Worm (Caenorhabditis elegans) whole organism, L1 larva: ENCODE results near the gene C31B8.1.
A peak's percentile ranks its signal among the peaks of the same experiment; 100 is the strongest.
"Not testable (repeated sequence)": the region's sequence is repeated elsewhere in the genome, so short reads cannot be mapped to it uniquely, and the experiment has no call there.

Experiments used
- C16A3.4 ChIP-seq: fragments of 150-350 bp; optimal IDR thresholded peaks from 2 replicates; lab custom pipeline; 2014; ENCODE audit warnings: missing biosample characterization, missing genetic modification characterization
- C34B4.2 ChIP-seq: sonication (generic microtip); optimal IDR thresholded peaks from 2 replicates; lab custom pipeline; 2017; ENCODE audit warnings: mild to moderate bottlenecking, missing genetic modification characterization, missing compliant biosample characterization
- aha-1 ChIP-seq: fragments of 150-350 bp; optimal IDR thresholded peaks from 2 replicates; lab custom pipeline; 2014; ENCODE audit warnings: missing biosample characterization, missing genetic modification characterization
- ama-1 ChIP-seq: fragments of 150-350 bp; optimal IDR thresholded peaks from 2 replicates; lab custom pipeline; 2014
- ceh-63 ChIP-seq: fragments of 200-800 bp; sonication (Bioruptor generic); optimal IDR thresholded peaks from 2 replicates; lab custom pipeline; 2018; ENCODE audit warnings: mild to moderate bottlenecking, missing genetic modification characterization, missing compliant biosample characterization
- ceh-90 ChIP-seq: sonication (generic microtip); optimal IDR thresholded peaks from 2 replicates; lab custom pipeline; 2016; ENCODE audit warnings: missing genetic modification characterization, missing compliant biosample characterization
- dsc-1 ChIP-seq: sonication (generic microtip); optimal IDR thresholded peaks from 2 replicates; lab custom pipeline; 2016; ENCODE audit warnings: mild to moderate bottlenecking, missing genetic modification characterization, missing compliant biosample characterization
- efl-1 ChIP-seq, 4 experiments: fragments of 150-350 bp; optimal IDR thresholded peaks in 3 of 4; peaks in 1 of 4; 1 replicate in 1 of 4; 2 replicates in 3 of 4; lab custom pipeline; 2014; ENCODE audit warnings: missing biosample characterization in 2 of 4, missing genetic modification characterization in 2 of 4, missing genetic modification reagents in 2 of 4
- egl-13 ChIP-seq: sonication (generic microtip); optimal IDR thresholded peaks from 2 replicates; lab custom pipeline; 2016; ENCODE audit warnings: missing genotype, missing genetic modification reagents, missing genetic modification characterization, missing compliant biosample characterization
- fkh-10 ChIP-seq: sonication (generic microtip); optimal IDR thresholded peaks from 2 replicates; lab custom pipeline; 2017; ENCODE audit warnings: missing biosample characterization, missing genetic modification reagents, missing genetic modification characterization
- fkh-8 ChIP-seq: sonication (generic microtip); optimal IDR thresholded peaks from 2 replicates; lab custom pipeline; 2016; ENCODE audit warnings: mild to moderate bottlenecking, missing genetic modification characterization, missing compliant biosample characterization
- grh-1 ChIP-seq: fragments of 200-800 bp; sonication (Bioruptor generic); IDR thresholded peaks from 2 replicates; pipeline ENCODE4 v1.3.6; 2022; ENCODE audit warnings: missing genetic modification reagents, missing genetic modification characterization, missing compliant biosample characterization
- hlh-17 ChIP-seq: fragments of 200-800 bp; sonication (Bioruptor generic); optimal IDR thresholded peaks from 2 replicates; lab custom pipeline; 2018; ENCODE audit warnings: missing genetic modification characterization, mild to moderate bottlenecking, missing compliant biosample characterization, moderate library complexity, borderline replicate concordance
- irx-1 ChIP-seq: sonication (generic microtip); optimal IDR thresholded peaks from 2 replicates; lab custom pipeline; 2016; ENCODE audit warnings: missing genetic modification characterization, missing compliant biosample characterization
- lin-14 ChIP-seq: fragments of 200-800 bp; sonication (Bioruptor generic); optimal IDR thresholded peaks from 2 replicates; lab custom pipeline; 2018; ENCODE audit warnings: mild to moderate bottlenecking, missing genetic modification characterization, moderate library complexity, missing compliant biosample characterization
- lin-35 ChIP-seq, 2 experiments: fragments of 150-350 bp; optimal IDR thresholded peaks; 2 replicates each; lab custom pipeline; 2014; ENCODE audit warnings: missing biosample characterization in 2 of 2, missing genetic modification characterization in 2 of 2, missing genetic modification reagents in 2 of 2
- lin-39 ChIP-seq: fragments of 150-350 bp; optimal IDR thresholded peaks from 2 replicates; lab custom pipeline; 2014; ENCODE audit warnings: missing biosample characterization, missing genetic modification reagents, missing genetic modification characterization
- mep-1 ChIP-seq: fragments of 150-350 bp; optimal IDR thresholded peaks from 2 replicates; lab custom pipeline; 2014; ENCODE audit warnings: missing biosample characterization, missing genetic modification characterization
- nhr-12 ChIP-seq: sonication (generic microtip); optimal IDR thresholded peaks from 2 replicates; lab custom pipeline; 2017; ENCODE audit warnings: missing biosample characterization, missing genetic modification characterization
- nhr-19 ChIP-seq: fragments of 200-800 bp; sonication (Bioruptor generic); conservative IDR thresholded peaks from 2 replicates; pipeline ENCODE4 v1.3.6; 2022; ENCODE audit warnings: missing genetic modification characterization, missing compliant biosample characterization
- nhr-237 ChIP-seq: fragments of 150-350 bp; optimal IDR thresholded peaks from 2 replicates; lab custom pipeline; 2014; ENCODE audit warnings: missing biosample characterization, missing genetic modification characterization
- nhr-71 ChIP-seq: sonication (generic microtip); optimal IDR thresholded peaks from 2 replicates; lab custom pipeline; 2016; ENCODE audit warnings: mild to moderate bottlenecking, missing genetic modification characterization, moderate library complexity, missing compliant biosample characterization
- skn-1 ChIP-seq: fragments of 150-350 bp; optimal IDR thresholded peaks from 2 replicates; lab custom pipeline; 2014; ENCODE audit warnings: missing biosample characterization, missing genetic modification characterization
- swsn-7 ChIP-seq: sonication (generic microtip); optimal IDR thresholded peaks from 2 replicates; lab custom pipeline; 2016; ENCODE audit warnings: missing genetic modification characterization, missing compliant biosample characterization
- tbx-2 ChIP-seq: sonication (generic microtip); optimal IDR thresholded peaks from 2 replicates; lab custom pipeline; 2016; ENCODE audit warnings: missing genetic modification characterization, missing compliant biosample characterization
- unc-30 ChIP-seq: sonication (generic microtip); optimal IDR thresholded peaks from 2 replicates; lab custom pipeline; 2017; ENCODE audit warnings: missing biosample characterization, missing genetic modification characterization
- vab-15 ChIP-seq: sonication (generic microtip); optimal IDR thresholded peaks from 2 replicates; lab custom pipeline; 2017; ENCODE audit warnings: missing genotype, mild to moderate bottlenecking, missing genetic modification characterization, missing compliant biosample characterization
- xbp-1 ChIP-seq: sonication (generic microtip); optimal IDR thresholded peaks from 2 replicates; lab custom pipeline; 2016; ENCODE audit warnings: missing genetic modification characterization, missing compliant biosample characterization
- ztf-4 ChIP-seq: fragments of 150-350 bp; optimal IDR thresholded peaks from 2 replicates; lab custom pipeline; 2014; ENCODE audit warnings: missing biosample characterization, missing genetic modification characterization

The C31B8.1 gene

DNA sequence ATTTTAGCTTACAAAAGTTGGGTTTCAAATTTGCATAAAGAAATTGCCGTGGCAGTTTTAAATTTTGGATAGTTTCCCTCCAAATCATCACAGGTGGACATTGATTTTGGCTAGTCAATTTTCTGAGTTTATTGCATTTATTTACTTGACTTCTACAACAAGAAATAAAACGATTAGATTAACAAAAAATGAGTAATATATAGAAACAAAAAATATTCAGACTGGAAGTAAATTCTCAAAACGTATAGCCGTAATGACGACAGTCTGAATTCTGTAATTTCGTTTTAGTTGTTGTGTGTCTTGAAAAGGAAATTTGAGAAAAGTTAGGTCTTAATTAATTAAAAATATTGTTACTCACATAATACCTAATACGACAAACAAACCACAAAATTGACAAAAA, 7.1 kb downstream of the C31B8.1 start, which contains the start of gene srw-141:
srw-141 (minus strand) TSS at position 101 of the 400 bp plus-strand sequence.
- TF ChIP-seq nhr-237 (no peak), hlh-17 (GFP tag; lab: Kevin White, UChicago) (no peak), C34B4.2 (tag; lab: Kevin White, UChicago) (no peak), ztf-4 (no peak), unc-30 (no peak), tbx-2 (no peak), lin-14 (no peak), grh-1 (no peak), swsn-7 (tag; lab: Kevin White, UChicago) (no peak), nhr-12 (no peak), aha-1 (tag; lab: Kevin White, UChicago) (no peak), dsc-1 (no peak), ceh-90 (no peak), skn-1 (tag; lab: Kevin White, UChicago) (no peak)

ce11 chrV:2941405-2941804, 10.1 kb downstream of the C31B8.1 start, which contains the start of gene srw-143:
srw-143 (minus strand) TSS chrV:2941505.
- TF ChIP-seq efl-1 (optimal IDR thresholded peaks at IDR 0.05; lab: Kevin White, UChicago) (no peak), efl-1 (GFP tag; optimal IDR thresholded peaks at IDR 0.05 in 1 of 2; lab: Kevin White, UChicago) (peak in 1 of 2 experiments; percentile 23), egl-13 (no peak), nhr-71 (tag; lab: Kevin White, UChicago) (no peak)
- TF ChIP-seq, all 84 proteins: peak for 1

ce11 chrV:2942247-2942646, 10.9 kb downstream of the C31B8.1 start:
- no peak for TF ChIP-seq ceh-63
- TF ChIP-seq ama-1 (lab: Kevin White, UChicago), result no peak
- TF ChIP-seq nhr-237, result no peak
- TF ChIP-seq xbp-1, result no peak
- no peak for TF ChIP-seq efl-1 (optimal IDR thresholded peaks at IDR 0.05; lab: Kevin White, UChicago)
- TF ChIP-seq efl-1 (GFP tag; optimal IDR thresholded peaks at IDR 0.05 in 1 of 2; lab: Kevin White, UChicago), result no peak
- TF ChIP-seq lin-35 (GFP tag; optimal IDR thresholded peaks at IDR 0.05; lab: Kevin White, UChicago), result no peak
- TF ChIP-seq, all 84 proteins: peak for 0

DNA sequence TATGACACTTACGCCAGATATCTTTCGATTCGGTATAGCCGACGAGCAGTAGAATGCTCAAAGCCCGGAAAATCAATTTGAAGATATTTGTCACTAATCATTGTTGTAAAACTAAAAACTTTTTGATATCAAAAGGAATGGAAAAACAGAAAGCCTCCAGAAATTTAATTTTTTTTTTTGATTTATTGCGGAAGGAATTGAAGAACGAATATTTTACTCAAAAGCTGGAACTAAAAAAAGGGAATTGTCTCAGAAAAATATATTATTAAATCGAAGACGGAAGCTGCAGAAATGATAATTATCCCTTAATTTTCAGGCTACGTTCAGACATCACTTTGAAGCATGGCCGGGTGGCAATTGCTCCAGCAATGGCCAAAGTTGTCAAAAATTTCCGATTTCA, 12.5 kb downstream of the C31B8.1 start, which contains the start of gene srw-137:
srw-137 (minus strand) TSS at position 101 of the 400 bp plus-strand sequence.
- TF ChIP-seq swsn-7 (tag; lab: Kevin White, UChicago), result no peak
- no peak for TF ChIP-seq fkh-8 (tag; lab: Kevin White, UChicago)
- TF ChIP-seq ceh-90, result no peak
- TF ChIP-seq irx-1 (tag; lab: Kevin White, UChicago), result no peak
- TF ChIP-seq lin-39 (tag; lab: Kevin White, UChicago), result no peak

ce11 chrV:2945602-2946001, 14.2 kb downstream of the C31B8.1 start, which contains the start of gene srh-87:
srh-87 (minus strand) TSS chrV:2945702.
- TF ChIP-seq mep-1, result no peak
- TF ChIP-seq C34B4.2 (tag; lab: Kevin White, UChicago), result no peak
- no peak for TF ChIP-seq C16A3.4 (tag; lab: Kevin White, UChicago)
- no peak for TF ChIP-seq fkh-10 (GFP tag; lab: Kevin White, UChicago)

DNA sequence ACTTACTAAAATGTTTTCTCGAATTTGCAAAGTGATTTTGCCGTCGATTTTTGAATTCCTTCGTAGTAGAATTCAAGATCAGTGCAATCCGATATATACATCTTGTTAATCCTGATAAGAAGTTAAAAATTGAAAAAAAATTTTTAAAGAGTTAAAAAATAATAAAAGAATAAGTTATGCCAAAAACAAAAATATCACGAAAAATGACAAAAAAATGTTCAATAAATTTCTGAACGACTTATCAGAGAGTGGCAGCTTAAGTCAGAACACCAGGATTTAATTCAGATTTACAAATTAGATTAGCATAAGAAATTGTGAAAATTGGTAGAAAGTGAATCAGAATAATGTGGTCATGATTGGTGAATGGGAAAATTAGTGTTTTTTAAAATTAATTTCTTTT, 20.8 kb downstream of the C31B8.1 start, which contains the start of gene srw-122:
srw-122 (minus strand) TSS at position 101 of the 400 bp plus-strand sequence.
- not testable (repeated sequence) for TF ChIP-seq ama-1 (lab: Kevin White, UChicago); lin-35 (GFP tag; optimal IDR thresholded peaks at IDR 0.05; lab: Kevin White, UChicago); nhr-19 (GFP tag; lab: Robert Waterston, UW)

ce11 chrV:2955342-2955741, 24.0 kb downstream of the C31B8.1 start, which contains the start of gene srh-248:
srh-248 (minus strand) TSS chrV:2955442.
- not testable (repeated sequence) for TF ChIP-seq ztf-4; vab-15; lin-39 (tag; lab: Kevin White, UChicago)
